Worm (Caenorhabditis elegans) whole organism, L4/young adult: Measurements from ENCODE around the gene nspe-5.

ENCODE experiments used
- W03F9.2 ChIP-seq: fragments of 150-350 bp; optimal IDR thresholded peaks from 2 replicates; lab custom pipeline; 2014; ENCODE audit warnings: missing biosample characterization, missing genetic modification characterization
- dao-5 ChIP-seq: sonication (generic microtip); optimal IDR thresholded peaks from 2 replicates; lab custom pipeline; 2016; ENCODE audit warnings: missing genotype, missing genetic modification characterization, moderate library complexity, missing compliant biosample characterization
- him-1 ChIP-seq: sonication (generic microtip); optimal IDR thresholded peaks from 2 replicates; lab custom pipeline; 2016; ENCODE audit warnings: missing genotype, missing genetic modification reagents, missing genetic modification characterization, missing compliant biosample characterization

Gene nspe-5

ce11 chrII:12678867-12679134 is 50.1 kb downstream of the nspe-5 start, which contains the start of gene Y38E10A.24:
Gene Y38E10A.24 (plus strand): TSS chrII:12679035.
- TF ChIP-seq W03F9.2 (tag; lab: Kevin White, UChicago), result no peak
- TF ChIP-seq him-1, result no peak
- TF ChIP-seq dao-5 (tag; lab: Kevin White, UChicago), result no peak
